Fruit fly (Drosophila melanogaster): ENCODE measurements around the gene Cyt-b5-r.

The Cyt-b5-r gene

DNA sequence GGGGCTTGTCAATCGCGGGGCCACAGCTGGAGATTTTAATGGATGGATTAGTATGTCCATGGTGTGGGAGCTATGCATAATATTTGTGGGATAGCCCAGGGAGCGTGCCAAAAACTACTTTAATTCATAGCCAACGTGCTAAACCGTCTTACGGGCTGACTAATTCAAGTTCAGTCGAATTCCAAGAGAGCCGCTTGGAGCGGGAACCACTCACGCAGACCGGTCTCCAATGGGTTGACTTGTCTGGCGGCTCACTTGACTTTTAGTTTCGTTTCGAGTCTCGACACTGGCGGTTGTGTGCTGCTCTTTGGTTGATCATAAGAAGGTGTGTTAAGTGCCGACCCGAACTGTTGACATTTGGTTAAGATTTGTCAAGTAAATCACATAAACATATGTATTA, 36.4 kb downstream of the Cyt-b5-r start, which contains the start of gene yellow-b:
yellow-b (plus strand) TSS at position 263 of the 400 bp plus-strand sequence.
- TF ChIP-seq Dif (GFP tag; optimal IDR thresholded peaks at IDR 0.05; ENCODE audit: partially characterized antibody) = peak; percentile 52
- TF ChIP-seq N (GFP tag; optimal IDR thresholded peaks at IDR 0.05) = no peak

DNA sequence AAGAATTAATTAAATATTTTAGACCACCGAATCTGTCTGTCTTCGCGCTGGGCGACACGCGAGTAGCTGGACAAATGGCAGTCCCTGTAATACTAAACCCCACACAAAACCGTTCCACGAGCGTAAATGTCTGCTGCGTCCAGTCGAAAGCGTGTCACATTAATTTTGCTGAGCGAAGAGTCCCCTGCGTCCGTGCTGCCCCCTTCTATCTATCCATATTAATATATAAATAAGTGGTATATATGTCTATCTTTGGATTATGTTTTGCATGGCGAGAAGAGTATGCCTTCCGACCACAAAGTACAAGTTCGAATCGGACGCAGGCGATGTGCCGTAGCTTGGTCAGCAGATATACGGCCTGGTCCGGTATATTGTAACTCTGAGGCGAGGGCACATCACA, 38.2 kb downstream of the Cyt-b5-r start:
- TF ChIP-seq br (GFP tag; optimal IDR thresholded peaks at IDR 0.05) = no peak
- TF ChIP-seq N (GFP tag; optimal IDR thresholded peaks at IDR 0.05) = no peak
- TF ChIP-seq brk (GFP tag; optimal IDR thresholded peaks at IDR 0.05) = no peak
- no peak for TF ChIP-seq sage (GFP tag; optimal IDR thresholded peaks at IDR 0.05)
- TF ChIP-seq Dfd (GFP tag; optimal IDR thresholded peaks at IDR 0.05) = no peak
- no peak for TF ChIP-seq sv (GFP tag; optimal IDR thresholded peaks at IDR 0.05)

DNA sequence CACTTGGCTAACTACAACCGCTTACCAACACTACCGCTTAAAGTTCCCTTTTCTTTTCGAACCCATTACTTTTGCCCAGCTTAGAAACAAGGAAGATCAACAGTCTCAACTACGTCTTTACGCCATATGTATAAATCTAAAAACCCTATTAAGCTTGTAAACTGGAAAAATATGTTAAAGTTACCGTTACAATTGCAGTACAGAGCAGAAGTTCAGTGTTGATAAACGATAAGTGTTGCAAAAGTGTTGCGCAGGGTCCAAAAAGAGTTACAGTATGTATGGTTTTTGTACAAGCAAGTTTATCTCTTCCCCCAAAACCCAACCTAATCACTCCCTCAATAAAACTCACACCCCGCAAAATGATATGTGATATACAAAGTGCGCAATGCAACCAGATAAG, 43.4 kb downstream of the Cyt-b5-r start:
- no peak for TF ChIP-seq lola (GFP tag; optimal IDR thresholded peaks at IDR 0.05)
- TF ChIP-seq Myc (optimal IDR thresholded peaks at IDR 0.05) = no peak
- no peak for TF ChIP-seq OdsH (GFP tag; optimal IDR thresholded peaks at IDR 0.05)
- no peak for TF ChIP-seq ey (GFP tag; optimal IDR thresholded peaks at IDR 0.05)
- TF ChIP-seq Mio (GFP tag; optimal IDR thresholded peaks at IDR 0.05) = no peak
- TF ChIP-seq GATAd (GFP tag; optimal IDR thresholded peaks at IDR 0.05) = no peak
- no peak for TF ChIP-seq CG9705 (GFP tag; optimal IDR thresholded peaks at IDR 0.05)
- no peak for TF ChIP-seq rgr (GFP tag; optimal IDR thresholded peaks at IDR 0.05)
- TF ChIP-seq usp (GFP tag; optimal IDR thresholded peaks at IDR 0.05) = no peak
- no peak for TF ChIP-seq woc (GFP tag; optimal IDR thresholded peaks at IDR 0.05)
- TF ChIP-seq tai (GFP tag; optimal IDR thresholded peaks at IDR 0.05) = no peak
- TF ChIP-seq Dfd (GFP tag; optimal IDR thresholded peaks at IDR 0.05) = no peak
- TF ChIP-seq psq (GFP tag; optimal IDR thresholded peaks at IDR 0.05) = no peak
- TF ChIP-seq foxo (GFP tag; optimal IDR thresholded peaks at IDR 0.05) = no peak
- no peak for TF ChIP-seq CG32264 (GFP tag; optimal IDR thresholded peaks at IDR 0.05)
- TF ChIP-seq Rel (GFP tag; optimal IDR thresholded peaks at IDR 0.05) = no peak
- no peak for TF ChIP-seq Rel (tag; optimal IDR thresholded peaks at IDR 0.05)
- no peak for TF ChIP-seq N (GFP tag; optimal IDR thresholded peaks at IDR 0.05)
- no peak for TF ChIP-seq sage (GFP tag; optimal IDR thresholded peaks at IDR 0.05)

DNA sequence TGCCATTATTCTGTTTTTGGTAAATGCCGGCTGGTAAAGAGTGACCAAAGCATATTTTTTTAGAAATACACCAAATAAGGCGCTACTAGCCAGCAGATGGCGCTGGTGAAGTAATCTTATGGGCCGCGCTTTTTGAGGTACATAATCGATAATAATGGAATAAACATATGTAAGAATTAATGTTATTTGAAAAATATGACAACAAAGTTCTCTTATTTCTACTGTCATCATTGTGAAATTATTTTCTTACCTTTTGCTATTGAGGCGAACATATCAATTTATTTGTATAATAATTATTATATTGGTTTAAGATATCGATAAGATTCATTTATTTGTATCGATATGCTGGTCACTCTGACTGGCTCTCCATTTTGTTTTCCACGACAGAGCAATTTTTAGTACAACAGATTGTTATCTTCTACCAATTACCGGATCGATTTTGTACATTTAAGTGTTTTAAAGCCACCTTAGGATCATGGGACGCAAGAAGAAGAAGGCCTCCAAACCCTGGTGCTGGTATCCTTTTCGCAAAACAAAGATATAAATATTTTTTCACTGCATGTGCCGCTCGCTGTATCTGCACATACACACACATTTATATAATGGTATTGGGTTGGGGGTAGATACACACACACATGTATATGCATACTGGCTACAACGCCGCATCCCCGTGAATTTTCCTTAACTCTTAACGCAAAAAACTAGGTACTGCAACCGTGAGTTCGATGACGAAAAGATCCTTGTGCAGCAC, 47.3 kb downstream of the Cyt-b5-r start, which contains the start of the genes LSm7 and BuGZ:
LSm7 (minus strand) TSS at position 46 of the 751 bp plus-strand sequence.
BuGZ (plus strand) TSS at position 351 of the 751 bp plus-strand sequence.
- TF ChIP-seq Vsx2 (GFP tag; optimal IDR thresholded peaks at IDR 0.05; ENCODE audit: partially characterized antibody) (no peak), br (GFP tag; optimal IDR thresholded peaks at IDR 0.05) (no peak), CrebA (GFP tag; optimal IDR thresholded peaks at IDR 0.05; ENCODE audit: borderline replicate concordance) (no peak), dmrt93B (GFP tag; optimal IDR thresholded peaks at IDR 0.05) (no peak), pan (optimal IDR thresholded peaks at IDR 0.05) (no peak), foxo (GFP tag; optimal IDR thresholded peaks at IDR 0.05) (no peak), ey (GFP tag; optimal IDR thresholded peaks at IDR 0.05) (no peak), sage (GFP tag; optimal IDR thresholded peaks at IDR 0.05) (no peak), tai (GFP tag; optimal IDR thresholded peaks at IDR 0.05) (no peak), jim (GFP tag; optimal IDR thresholded peaks at IDR 0.05) (no peak), OdsH (GFP tag; optimal IDR thresholded peaks at IDR 0.05) (no peak), Hr78 (GFP tag; optimal IDR thresholded peaks at IDR 0.05) (no peak)
